Worm (Caenorhabditis elegans) whole organism, late embryonic: ENCODE data around the gene nlp-76.

Source experiments
- ama-1 ChIP-seq: fragments of 150-350 bp; optimal IDR thresholded peaks from 2 replicates; lab custom pipeline; 2014
- ceh-19 ChIP-seq: fragments of 200-800 bp; sonication (Bioruptor generic); optimal IDR thresholded peaks from 2 replicates; lab custom pipeline; 2018; ENCODE audit warnings: mild to moderate bottlenecking, missing genetic modification characterization, missing compliant biosample characterization
- ceh-9 ChIP-seq: sonication (generic microtip); optimal IDR thresholded peaks from 2 replicates; lab custom pipeline; 2016; ENCODE audit warnings: mild to moderate bottlenecking, missing genetic modification characterization, inconsistent platforms, missing compliant biosample characterization
- ets-4 ChIP-seq: sonication (generic microtip); optimal IDR thresholded peaks from 2 replicates; lab custom pipeline; 2016; ENCODE audit warnings: missing genetic modification characterization, missing compliant biosample characterization
- nhr-11 ChIP-seq: fragments of 150-350 bp; optimal IDR thresholded peaks from 2 replicates; lab custom pipeline; 2014; ENCODE audit warnings: missing biosample characterization, missing genetic modification characterization
- pha-2 ChIP-seq: sonication (generic microtip); optimal IDR thresholded peaks from 2 replicates; lab custom pipeline; 2017; ENCODE audit warnings: mild to moderate bottlenecking, missing genetic modification characterization, missing compliant biosample characterization
- unc-42 ChIP-seq: sonication (generic microtip); optimal IDR thresholded peaks from 2 replicates; lab custom pipeline; 2016; ENCODE audit warnings: missing genotype, missing genetic modification characterization, missing compliant biosample characterization

- TF ChIP-seq ceh-19 (no peak), nhr-11 (tag; lab: Kevin White, UChicago) (no peak), pha-2 (tag; lab: Kevin White, UChicago) (no peak), ceh-9 (tag; lab: Kevin White, UChicago) (no peak), ets-4 (tag; lab: Kevin White, UChicago) (no peak), unc-42 (tag; lab: Kevin White, UChicago) (no peak), ama-1 (lab: Kevin White, UChicago) (no peak)
These were observed 25.7 kb downstream of the nlp-76 start for ce11 chrX:12637978-12638377.
